Worm (Caenorhabditis elegans) whole organism, late embryonic: ENCODE results near the gene C44H9.6.

ENCODE experiments used
- C08G9.2 ChIP-seq: sonication (generic microtip); optimal IDR thresholded peaks from 2 replicates; lab custom pipeline; 2016; ENCODE audit warnings: mild to moderate bottlenecking, missing genetic modification characterization, moderate library complexity, missing compliant biosample characterization
- K02D7.2 ChIP-seq: sonication (generic microtip); optimal IDR thresholded peaks from 2 replicates; lab custom pipeline; 2017; ENCODE audit warnings: mild to moderate bottlenecking, missing genetic modification characterization, missing compliant biosample characterization
- Y22D7AL.16 ChIP-seq: sonication (generic microtip); optimal IDR thresholded peaks from 2 replicates; lab custom pipeline; 2016; ENCODE audit warnings: missing genetic modification characterization, missing compliant biosample characterization
- ceh-14 ChIP-seq: sonication (generic microtip); optimal IDR thresholded peaks from 2 replicates; lab custom pipeline; 2016; ENCODE audit warnings: missing genotype, missing genetic modification characterization, missing compliant biosample characterization
- ceh-2 ChIP-seq: sonication (generic microtip); optimal IDR thresholded peaks from 2 replicates; lab custom pipeline; 2016; ENCODE audit warnings: missing genotype, missing genetic modification characterization, missing compliant biosample characterization
- ceh-22 ChIP-seq: sonication (generic microtip); optimal IDR thresholded peaks from 2 replicates; lab custom pipeline; 2017; ENCODE audit warnings: missing biosample characterization, missing genetic modification characterization
- ceh-24 ChIP-seq: sonication (generic microtip); optimal IDR thresholded peaks from 2 replicates; lab custom pipeline; 2016; ENCODE audit warnings: mild to moderate bottlenecking, missing genetic modification characterization, missing compliant biosample characterization
- ceh-30 ChIP-seq: fragments of 150-350 bp; optimal IDR thresholded peaks from 2 replicates; lab custom pipeline; 2014; ENCODE audit warnings: missing biosample characterization, missing genetic modification characterization
- ceh-48 ChIP-seq: sonication (generic microtip); optimal IDR thresholded peaks from 2 replicates; lab custom pipeline; 2016; ENCODE audit warnings: missing genetic modification characterization, inconsistent platforms, missing compliant biosample characterization
- elt-2 ChIP-seq: sonication (generic microtip); optimal IDR thresholded peaks from 2 replicates; lab custom pipeline; 2016; ENCODE audit warnings: missing genetic modification reagents, missing genetic modification characterization, missing compliant biosample characterization
- fax-1 ChIP-seq: sonication (generic microtip); optimal IDR thresholded peaks from 2 replicates; lab custom pipeline; 2016; ENCODE audit warnings: missing genotype, missing genetic modification characterization, missing compliant biosample characterization
- hlh-30 ChIP-seq: sonication (generic microtip); optimal IDR thresholded peaks from 2 replicates; lab custom pipeline; 2017; ENCODE audit warnings: antibody characterized with exemption, missing genetic modification characterization, missing compliant biosample characterization; ENCODE audit not compliant: insufficient read depth
- hlh-6 ChIP-seq: sonication (generic microtip); optimal IDR thresholded peaks from 2 replicates; lab custom pipeline; 2016; ENCODE audit warnings: missing genotype, missing genetic modification characterization, missing compliant biosample characterization
- hlh-8 ChIP-seq: sonication (generic microtip); optimal IDR thresholded peaks from 2 replicates; lab custom pipeline; 2016; ENCODE audit warnings: missing genotype, missing genetic modification characterization, missing compliant biosample characterization
- lin-11 ChIP-seq: fragments of 200-800 bp; sonication (Bioruptor generic); optimal IDR thresholded peaks from 2 replicates; lab custom pipeline; 2018; ENCODE audit warnings: mild to moderate bottlenecking, missing genetic modification characterization, missing compliant biosample characterization
- mec-3 ChIP-seq: sonication (generic microtip); optimal IDR thresholded peaks from 2 replicates; lab custom pipeline; 2016; ENCODE audit warnings: borderline replicate concordance, missing genetic modification characterization, missing compliant biosample characterization
- pag-3 ChIP-seq: sonication (generic microtip); optimal IDR thresholded peaks from 2 replicates; lab custom pipeline; 2016; ENCODE audit warnings: missing compliant biosample characterization, missing genetic modification characterization, borderline replicate concordance
- pax-1 ChIP-seq: fragments of 150-350 bp; optimal IDR thresholded peaks from 2 replicates; lab custom pipeline; 2014; ENCODE audit warnings: missing biosample characterization, missing genetic modification characterization
- pha-2 ChIP-seq: sonication (generic microtip); optimal IDR thresholded peaks from 2 replicates; lab custom pipeline; 2017; ENCODE audit warnings: mild to moderate bottlenecking, missing genetic modification characterization, missing compliant biosample characterization
- ref-2 ChIP-seq: sonication (generic microtip); optimal IDR thresholded peaks from 2 replicates; lab custom pipeline; 2016; ENCODE audit warnings: missing genetic modification characterization, missing compliant biosample characterization
- rnt-1 ChIP-seq: sonication (generic microtip); optimal IDR thresholded peaks from 2 replicates; lab custom pipeline; 2016; ENCODE audit warnings: missing genetic modification characterization, missing compliant biosample characterization
- sox-2 ChIP-seq: fragments of 200-800 bp; sonication (Bioruptor generic); IDR thresholded peaks from 2 replicates; pipeline ENCODE4 v1.3.6; 2022; ENCODE audit warnings: missing genetic modification reagents, missing genetic modification characterization, missing compliant biosample characterization
- syd-9 ChIP-seq: sonication (generic microtip); optimal IDR thresholded peaks from 2 replicates; lab custom pipeline; 2016; ENCODE audit warnings: mild to moderate bottlenecking, missing genetic modification characterization, moderate library complexity, missing compliant biosample characterization
- tbx-2 ChIP-seq: sonication (generic microtip); optimal IDR thresholded peaks from 2 replicates; lab custom pipeline; 2016; ENCODE audit warnings: missing genetic modification characterization, missing compliant biosample characterization
- ttx-3 ChIP-seq: sonication (generic microtip); optimal IDR thresholded peaks from 2 replicates; lab custom pipeline; 2016; ENCODE audit warnings: missing genetic modification reagents, missing genetic modification characterization, missing compliant biosample characterization
- unc-3 ChIP-seq, 2 experiments: fragments of 200-800 bp in 1 of 2; sonication (Bioruptor generic) in 1 of 2; sonication (generic microtip) in 1 of 2; conservative IDR thresholded peaks in 1 of 2; optimal IDR thresholded peaks in 1 of 2; 2 replicates each; pipeline versions ENCODE4 v1.3.6 to Lab custom; 2016 to 2022; ENCODE audit warnings: missing compliant biosample characterization in 2 of 2, missing genetic modification characterization in 2 of 2, missing genetic modification reagents in 1 of 2
- unc-42 ChIP-seq: sonication (generic microtip); optimal IDR thresholded peaks from 2 replicates; lab custom pipeline; 2016; ENCODE audit warnings: missing genotype, missing genetic modification characterization, missing compliant biosample characterization
- unc-55 ChIP-seq: sonication (generic microtip); optimal IDR thresholded peaks from 2 replicates; lab custom pipeline; 2017; ENCODE audit warnings: missing biosample characterization, missing genetic modification reagents, missing genetic modification characterization
- ztf-16 ChIP-seq: sonication (generic microtip); optimal IDR thresholded peaks from 2 replicates; lab custom pipeline; 2017; ENCODE audit warnings: missing genetic modification characterization, missing compliant biosample characterization

C44H9.6 gene

ce11 chrV:12827219-12827618 is 17.9 kb downstream of the C44H9.6 start, which contains the start of gene ugt-15:
Gene ugt-15, plus strand, starts transcription at chrV:12827519.
- TF ChIP-seq pha-2 (tag; lab: Kevin White, UChicago) (no peak), ztf-16 (tag; lab: Kevin White, UChicago) (no peak), rnt-1 (no peak), ref-2 (no peak), C08G9.2 (tag; lab: Kevin White, UChicago) (no peak), sox-2 (GFP tag; lab: Robert Waterston, UW) (no peak), ceh-22 (tag; lab: Kevin White, UChicago) (no peak), ttx-3 (tag; lab: Kevin White, UChicago) (no peak), mec-3 (no peak), unc-42 (tag; lab: Kevin White, UChicago) (no peak), hlh-30 (tag; lab: Kevin White, UChicago) (no peak), pag-3 (tag; lab: Kevin White, UChicago) (no peak), lin-11 (tag; lab: Kevin White, UChicago) (no peak), ceh-30 (tag; lab: Kevin White, UChicago) (no peak), ceh-14 (no peak), Y22D7AL.16 (tag; lab: Kevin White, UChicago) (no peak), hlh-8 (no peak), ceh-24 (tag; lab: Kevin White, UChicago) (no peak), unc-55 (GFP tag; lab: Kevin White, UChicago) (no peak)
- TF ChIP-seq, all 69 proteins: peak for 0

DNA sequence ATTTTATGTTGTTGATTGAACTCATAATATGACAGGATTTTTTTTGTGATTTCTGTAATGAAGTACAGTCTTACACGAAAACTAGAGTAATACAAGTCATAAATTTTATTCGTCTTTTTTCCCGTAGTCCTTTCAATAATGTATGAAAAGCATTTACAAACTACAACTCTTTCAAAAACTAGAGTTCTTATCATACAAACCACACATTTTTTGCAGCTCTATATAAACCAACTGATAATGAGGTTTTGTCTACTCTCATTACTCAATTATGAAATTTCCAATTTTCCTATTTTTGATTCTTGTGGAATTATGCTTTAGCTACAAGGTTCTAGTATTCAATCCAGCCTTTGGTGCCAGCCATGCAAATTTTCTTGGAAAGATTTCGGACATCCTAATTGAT is 20.4 kb downstream of the C44H9.6 start, which contains the start of gene ugt-16:
Gene ugt-16 (plus strand): TSS at position 248 of the 400 bp plus-strand sequence.
- TF ChIP-seq elt-2 = peak; percentile 1
- TF ChIP-seq K02D7.2 (tag; lab: Kevin White, UChicago) = no peak

DNA sequence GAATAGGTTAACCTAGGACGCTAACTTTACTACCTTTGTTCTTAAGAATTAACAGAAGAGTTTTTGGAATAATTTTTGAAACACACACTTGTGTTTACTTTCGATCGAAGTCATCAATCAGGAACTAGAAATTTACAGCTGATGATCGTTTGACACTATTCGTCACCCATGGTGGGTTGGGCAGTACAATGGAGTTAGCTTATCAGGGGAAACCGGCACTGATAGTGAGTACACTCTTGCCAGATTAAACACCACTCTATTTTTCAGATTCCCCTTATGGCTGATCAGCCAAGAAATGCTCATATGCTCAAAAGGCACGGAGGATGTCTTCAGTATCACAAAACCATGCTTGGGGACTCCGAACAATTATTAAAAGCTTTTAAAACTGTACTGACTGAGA is 23.1 kb downstream of the C44H9.6 start:
- TF ChIP-seq rnt-1 = no peak
- TF ChIP-seq fax-1 (tag; lab: Kevin White, UChicago) = no peak
- peak; percentile 61 for TF ChIP-seq elt-2
- TF ChIP-seq Y22D7AL.16 (tag; lab: Kevin White, UChicago) = no peak
- TF ChIP-seq unc-3 (GFP tag; conservative IDR thresholded peaks at IDR 0.05; lab: Robert Waterston, UW) = no peak
- TF ChIP-seq unc-3 (tag; optimal IDR thresholded peaks at IDR 0.05; lab: Kevin White, UChicago) = no peak

- TF ChIP-seq unc-55 (GFP tag; lab: Kevin White, UChicago) (no peak), syd-9 (tag; lab: Kevin White, UChicago) (no peak), hlh-6 (tag; lab: Kevin White, UChicago) (no peak)
Observed at ce11 chrV:12819792-12820453, 25.2 kb downstream of the C44H9.6 start, which contains the start of the genes ZC443.4 and ugt-18. Gene ZC443.4, minus strand, starts transcription at chrV:12819886. Gene ugt-18, plus strand, starts transcription at chrV:12820260.

DNA sequence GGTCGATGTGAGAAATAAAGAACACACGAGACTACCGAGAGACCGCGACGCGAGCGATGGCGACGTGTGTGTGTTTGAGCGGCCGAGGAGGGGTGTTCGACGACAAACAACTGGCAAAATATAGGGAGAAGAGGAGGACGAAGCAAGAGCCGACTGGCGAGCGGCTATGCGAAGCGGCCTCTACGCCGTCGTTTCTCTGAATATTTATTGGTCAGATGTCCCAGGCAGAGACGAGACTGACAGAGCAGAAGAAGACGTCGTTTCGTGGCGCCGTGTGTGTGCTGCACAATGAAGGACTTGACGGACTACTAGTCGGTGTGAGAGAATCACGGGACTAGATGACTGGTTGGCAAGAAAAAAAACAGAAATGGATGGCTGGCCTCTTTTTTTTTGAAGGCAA is 26.0 kb downstream of the C44H9.6 start:
- TF ChIP-seq pax-1 (tag; lab: Kevin White, UChicago) (no peak), hlh-6 (tag; lab: Kevin White, UChicago) (peak; percentile 41), syd-9 (tag; lab: Kevin White, UChicago) (peak; percentile 20), ceh-14 (peak; percentile 4), ceh-2 (peak; percentile 13), tbx-2 (tag; lab: Kevin White, UChicago) (peak; percentile 20), ceh-48 (no peak)

ce11 chrV:12818486-12818885 is 26.7 kb downstream of the C44H9.6 start:
- TF ChIP-seq unc-42 (tag; lab: Kevin White, UChicago) (peak; percentile 65), pax-1 (tag; lab: Kevin White, UChicago) (no peak)
